Fruit fly (Drosophila melanogaster) whole organism, adult: Measurements from ENCODE around the gene Sgs1.

ENCODE experiments used
- CG12768 ChIP-seq: fragments of 200-800 bp; sonication (Bioruptor generic); optimal IDR thresholded peaks from 2 replicates; lab custom pipeline; 2017; ENCODE audit warnings: missing biosample characterization, missing genetic modification characterization, mild to moderate bottlenecking, moderate library complexity, missing genetic modification reagents
- CG5204 ChIP-seq: fragments of 200-800 bp; sonication (Bioruptor generic); optimal IDR thresholded peaks from 2 replicates; lab custom pipeline; 2016; ENCODE audit warnings: missing biosample characterization, missing genetic modification characterization
- CG7045 ChIP-seq: fragments of 200-800 bp; sonication (Bioruptor generic); optimal IDR thresholded peaks from 2 replicates; lab custom pipeline; 2017; ENCODE audit warnings: missing biosample characterization, mild to moderate bottlenecking, missing genetic modification characterization
- Crg-1 ChIP-seq: fragments of 200-800 bp; sonication (Bioruptor generic); optimal IDR thresholded peaks from 2 replicates; lab custom pipeline; 2016; ENCODE audit warnings: missing biosample characterization, missing genetic modification characterization
- bab1 ChIP-seq: fragments of 200-800 bp; sonication (Bioruptor generic); optimal IDR thresholded peaks from 3 replicates; lab custom pipeline; 2019; ENCODE audit warnings: missing biosample characterization, mild to moderate bottlenecking, missing genetic modification characterization, moderate library complexity

DNA sequence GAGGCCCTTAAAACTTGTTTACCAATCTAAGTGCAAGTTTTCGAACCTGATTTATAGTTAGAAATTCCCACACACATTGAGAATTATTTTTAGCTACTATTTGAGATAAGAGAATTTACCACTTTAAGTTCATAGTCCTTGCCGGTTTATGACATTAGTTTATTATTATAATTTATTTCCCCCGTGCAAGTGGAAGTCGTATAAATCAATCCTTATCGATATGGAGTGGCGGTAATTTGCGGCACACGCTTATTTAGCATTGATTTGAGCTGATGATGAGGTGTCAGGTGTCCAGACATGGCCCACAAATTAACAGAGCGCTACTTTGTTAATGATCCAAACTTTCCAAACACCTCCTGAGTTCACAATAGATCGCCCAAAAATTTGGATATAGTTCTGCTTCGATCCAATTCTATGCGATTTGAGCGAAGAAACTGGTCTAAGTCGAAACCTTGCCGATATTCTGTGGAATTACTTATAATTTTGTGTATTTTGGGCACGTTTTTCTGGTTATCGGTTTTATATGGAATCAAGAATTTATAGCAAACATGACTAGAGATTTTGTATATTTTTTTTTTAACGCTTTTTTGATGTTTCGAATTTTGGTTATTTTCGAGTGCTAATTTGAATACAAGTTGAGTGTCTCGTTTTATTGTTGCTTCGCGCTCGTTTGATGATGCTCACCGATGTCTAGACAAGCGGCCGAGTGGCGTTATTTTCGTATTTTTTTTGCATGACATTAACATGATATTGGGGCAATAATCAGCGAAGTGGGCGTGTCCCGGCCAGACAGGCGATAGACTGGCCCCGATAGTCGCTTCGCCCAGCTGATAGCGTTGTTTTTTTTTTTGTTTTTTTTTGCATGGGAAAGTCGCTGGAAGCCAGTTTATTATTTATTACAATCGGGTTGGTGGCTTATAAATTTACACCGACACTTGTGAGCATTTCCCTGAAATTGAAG, 37.3 kb upstream of the Sgs1 start:
- TF ChIP-seq bab1 (GFP tag; lab: Kevin White, UChicago) (no peak), Crg-1 (no peak), CG5204 (GFP tag; lab: Kevin White, UChicago) (no peak), CG12768 (no peak), CG7045 (GFP tag; lab: Kevin White, UChicago) (no peak)
